Fruit fly (Drosophila melanogaster) S2 (cell line): ENCODE data around the gene CG18304.

Source experiments
- CG8478 ChIP-seq: fragments of >200 bp; optimal IDR thresholded peaks from 2 replicates; lab custom pipeline; 2018
- CTCF ChIP-seq, 2 experiments: fragments of >200 bp; optimal IDR thresholded peaks; 2 replicates each; lab custom pipeline; 2018

DNA sequence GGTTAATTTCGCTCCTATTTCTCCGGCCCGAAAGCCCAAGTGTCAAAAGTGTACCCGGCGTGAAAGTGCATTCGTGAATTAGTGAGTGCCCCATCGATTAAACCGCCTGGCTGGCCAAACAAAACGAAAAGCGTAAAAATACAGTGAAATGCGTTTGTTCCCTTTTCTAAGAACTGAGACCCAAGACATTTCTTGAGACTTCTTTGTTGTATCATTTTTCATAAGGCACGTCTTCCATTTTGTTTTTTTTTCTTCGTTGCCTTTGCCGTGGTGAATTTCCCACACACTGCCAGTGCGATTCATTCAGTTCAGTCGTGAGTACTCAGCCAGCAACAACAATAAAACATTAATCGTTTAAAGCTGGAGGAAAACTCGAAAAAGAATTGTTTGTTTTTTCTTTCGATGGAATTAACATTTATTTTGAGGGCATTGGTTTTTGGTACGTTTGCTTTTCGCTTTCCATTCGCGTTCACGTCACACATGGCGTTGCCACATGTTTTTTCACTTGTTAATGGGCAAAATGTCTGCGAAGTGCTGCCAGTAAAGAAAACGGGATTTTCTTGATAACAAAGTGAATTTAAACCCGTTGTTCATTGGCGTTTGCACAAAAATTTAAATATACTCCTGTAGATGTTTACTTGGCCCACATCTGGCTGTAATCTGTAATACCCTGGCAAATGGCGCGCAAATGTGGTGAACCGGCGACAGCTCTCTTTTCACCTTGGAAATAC lies 21.1 kb downstream of the CG18304 start:
- no peak for TF ChIP-seq CG8478
- TF ChIP-seq CTCF (optimal IDR thresholded peaks at IDR 0.05; lab: Kevin White, UChicago), result no peak
